Fruit fly (Drosophila melanogaster) whole organism, embryonic: Measurements from ENCODE around the gene Rim2.
A peak's percentile ranks its signal among the peaks of the same experiment; 100 is the strongest.

Source experiments
- Asciz ChIP-seq: fragments of 200-800 bp; sonication (Bioruptor generic); optimal IDR thresholded peaks from 2 replicates; lab custom pipeline; 2017; ENCODE audit warnings: missing biosample characterization, mild to moderate bottlenecking, missing genetic modification characterization, missing genetic modification reagents
- CG10366 ChIP-seq: fragments of 200-800 bp; sonication (Bioruptor generic); IDR thresholded peaks from 2 replicates; pipeline ENCODE4 v1.3.6; 2022; ENCODE audit warnings: missing biosample characterization, missing genetic modification characterization
- CG11085 ChIP-seq: fragments of 200-800 bp; sonication (Bioruptor generic); IDR thresholded peaks from 2 replicates; pipeline ENCODE4 v1.3.6; 2022; ENCODE audit warnings: missing biosample characterization, missing genetic modification characterization
- CG11696 ChIP-seq: fragments of 200-800 bp; sonication (Bioruptor generic); IDR thresholded peaks from 2 replicates; pipeline ENCODE4 v1.3.6; 2022; ENCODE audit warnings: missing biosample characterization, missing genetic modification characterization
- CG12155 ChIP-seq: fragments of 200-800 bp; sonication (Bioruptor generic); optimal IDR thresholded peaks from 3 replicates; lab custom pipeline; 2016; ENCODE audit warnings: missing biosample characterization, missing genetic modification characterization
- CG12391 ChIP-seq: fragments of 200-800 bp; sonication (Bioruptor generic); optimal IDR thresholded peaks from 3 replicates; lab custom pipeline; 2018; ENCODE audit warnings: missing biosample characterization, mild to moderate bottlenecking, missing genetic modification characterization, moderate library complexity
- CG14050 ChIP-seq: fragments of 200-800 bp; sonication (Bioruptor generic); IDR thresholded peaks from 3 replicates; pipeline ENCODE4 v1.3.6; 2022; ENCODE audit warnings: missing biosample characterization, missing genetic modification characterization
- CG14710 ChIP-seq: fragments of 200-800 bp; sonication (Bioruptor generic); optimal IDR thresholded peaks from 3 replicates; lab custom pipeline; 2019; ENCODE audit warnings: missing biosample characterization, mild to moderate bottlenecking, missing genetic modification characterization, moderate library complexity
- CG15601 ChIP-seq: fragments of 200-800 bp; sonication (Bioruptor generic); optimal IDR thresholded peaks from 3 replicates; lab custom pipeline; 2019; ENCODE audit warnings: missing biosample characterization, mild to moderate bottlenecking, missing genetic modification characterization, moderate library complexity
- CG1603 ChIP-seq: fragments of 200-800 bp; sonication (Bioruptor generic); optimal IDR thresholded peaks from 2 replicates; lab custom pipeline; 2019; ENCODE audit warnings: missing biosample characterization, mild to moderate bottlenecking, missing genetic modification characterization, moderate library complexity
- CG17186 ChIP-seq: fragments of 200-800 bp; sonication (Bioruptor generic); optimal IDR thresholded peaks from 3 replicates; lab custom pipeline; 2017; ENCODE audit warnings: missing biosample characterization, missing genetic modification reagents, missing genetic modification characterization
- CG17359 ChIP-seq: fragments of 200-800 bp; sonication (Bioruptor generic); optimal IDR thresholded peaks from 3 replicates; lab custom pipeline; 2018; ENCODE audit warnings: missing biosample characterization, mild to moderate bottlenecking, missing genetic modification characterization, moderate library complexity
- CG17361 ChIP-seq: fragments of 200-800 bp; sonication (Bioruptor generic); IDR thresholded peaks from 3 replicates; pipeline ENCODE4 v1.3.6; 2022; ENCODE audit warnings: missing biosample characterization, missing genetic modification characterization
- CG17612 ChIP-seq: fragments of 200-800 bp; sonication (Bioruptor generic); IDR thresholded peaks from 2 replicates; pipeline ENCODE4 v1.3.6; 2022; ENCODE audit warnings: missing biosample characterization, missing genetic modification characterization
- CG18764 ChIP-seq: fragments of 200-800 bp; sonication (Bioruptor generic); optimal IDR thresholded peaks from 3 replicates; lab custom pipeline; 2016; ENCODE audit warnings: missing biosample characterization, missing genetic modification characterization
- CG2116 ChIP-seq: fragments of 200-800 bp; sonication (Bioruptor generic); optimal IDR thresholded peaks from 3 replicates; lab custom pipeline; 2018; ENCODE audit warnings: missing biosample characterization, mild to moderate bottlenecking, missing genetic modification characterization
- CG2712 ChIP-seq: fragments of 200-800 bp; optimal IDR thresholded peaks from 3 replicates; lab custom pipeline; 2019; ENCODE audit warnings: missing biosample characterization, mild to moderate bottlenecking, missing genetic modification characterization, moderate library complexity
- CG34422 ChIP-seq: fragments of 200-800 bp; sonication (Bioruptor generic); IDR thresholded peaks from 3 replicates; pipeline ENCODE4 v1.3.6; 2022; ENCODE audit warnings: missing biosample characterization, missing genetic modification characterization
- CG4424 ChIP-seq: fragments of 200-800 bp; sonication (Bioruptor generic); optimal IDR thresholded peaks from 3 replicates; lab custom pipeline; 2016; ENCODE audit warnings: missing biosample characterization, missing genetic modification characterization
- CG7839 ChIP-seq: fragments of 200-800 bp; sonication (Bioruptor generic); optimal IDR thresholded peaks from 3 replicates; lab custom pipeline; 2018; ENCODE audit warnings: missing biosample characterization, mild to moderate bottlenecking, missing genetic modification characterization, moderate library complexity
- CG8089 ChIP-seq: fragments of 200-800 bp; sonication (Bioruptor generic); optimal IDR thresholded peaks from 3 replicates; lab custom pipeline; 2016; ENCODE audit warnings: missing biosample characterization, missing genetic modification characterization
- CG8359 ChIP-seq: fragments of 200-800 bp; sonication (Bioruptor generic); optimal IDR thresholded peaks from 2 replicates; lab custom pipeline; 2017; ENCODE audit warnings: missing biosample characterization, mild to moderate bottlenecking, missing genetic modification characterization, borderline replicate concordance
- CG8924 ChIP-seq: fragments of 200-800 bp; optimal IDR thresholded peaks from 3 replicates; lab custom pipeline; 2019; ENCODE audit warnings: missing biosample characterization, mild to moderate bottlenecking, missing genetic modification characterization, moderate library complexity
- CG9609 ChIP-seq: fragments of 200-800 bp; sonication (Bioruptor generic); optimal IDR thresholded peaks from 3 replicates; lab custom pipeline; 2016; ENCODE audit warnings: missing biosample characterization, missing genetic modification characterization
- Camta ChIP-seq: fragments of 200-800 bp; sonication (Bioruptor generic); optimal IDR thresholded peaks from 2 replicates; lab custom pipeline; 2016; ENCODE audit warnings: missing biosample characterization, missing genetic modification characterization
- D19A ChIP-seq: fragments of 200-800 bp; optimal IDR thresholded peaks from 3 replicates; lab custom pipeline; 2019; ENCODE audit warnings: missing biosample characterization, mild to moderate bottlenecking, missing genetic modification characterization, moderate library complexity
- GATAe ChIP-seq: fragments of 200-800 bp; sonication (Bioruptor generic); conservative IDR thresholded peaks from 2 replicates; pipeline ENCODE4 v1.3.6; 2022; ENCODE audit warnings: missing biosample characterization, missing genetic modification characterization
- Oli ChIP-seq: fragments of 200-800 bp; sonication (Bioruptor generic); optimal IDR thresholded peaks from 2 replicates; lab custom pipeline; 2018; ENCODE audit warnings: missing biosample characterization, mild to moderate bottlenecking, missing genetic modification characterization, moderate library complexity
- PHDP ChIP-seq: fragments of 200-800 bp; sonication (Bioruptor generic); optimal IDR thresholded peaks from 3 replicates; lab custom pipeline; 2018; ENCODE audit warnings: missing biosample characterization, mild to moderate bottlenecking, missing genetic modification characterization, moderate library complexity
- Stat92E ChIP-seq, 3 experiments: fragments of >200 bp in 2 of 3; fragments of 200-800 bp in 1 of 3; sonication (Bioruptor generic) in 1 of 3; optimal IDR thresholded peaks; 2 replicates each; lab custom pipeline; 2017 to 2019; ENCODE audit warnings: missing biosample characterization in 3 of 3, missing genetic modification characterization in 3 of 3, mild to moderate bottlenecking in 1 of 3, moderate library complexity in 1 of 3
- Xrp1 ChIP-seq: fragments of 200-800 bp; sonication (Bioruptor generic); IDR thresholded peaks from 2 replicates; pipeline ENCODE4 v1.3.6; 2022; ENCODE audit warnings: missing biosample characterization, missing genetic modification characterization
- bsh ChIP-seq, 2 experiments: fragments of 200-800 bp; sonication (Bioruptor generic); optimal IDR thresholded peaks; 2 replicates each; lab custom pipeline; 2017 to 2018; ENCODE audit warnings: mild to moderate bottlenecking in 2 of 2, missing biosample characterization in 2 of 2, missing genetic modification characterization in 2 of 2, moderate library complexity in 1 of 2
- fd96Cb ChIP-seq: fragments of 200-800 bp; sonication (Bioruptor generic); optimal IDR thresholded peaks from 2 replicates; lab custom pipeline; 2018; ENCODE audit warnings: missing biosample characterization, mild to moderate bottlenecking, missing genetic modification characterization, moderate library complexity
- gcm2 ChIP-seq: fragments of 200-800 bp; sonication (Bioruptor generic); optimal IDR thresholded peaks from 2 replicates; lab custom pipeline; 2016; ENCODE audit warnings: missing biosample characterization, missing genetic modification characterization
- grau ChIP-seq: fragments of 200-800 bp; optimal IDR thresholded peaks from 3 replicates; lab custom pipeline; 2019; ENCODE audit warnings: missing biosample characterization, mild to moderate bottlenecking, missing genetic modification characterization, moderate library complexity
- gsb-n ChIP-seq: fragments of 200-800 bp; sonication (Bioruptor generic); optimal IDR thresholded peaks from 3 replicates; lab custom pipeline; 2018; ENCODE audit warnings: missing biosample characterization, mild to moderate bottlenecking, missing genetic modification characterization
- gt ChIP-seq: fragments of 200-800 bp; sonication (Bioruptor generic); IDR thresholded peaks from 2 replicates; pipeline ENCODE4 v1.3.6; 2022; ENCODE audit warnings: missing biosample characterization, missing genetic modification characterization
- hkb ChIP-seq, 2 experiments: fragments of 200-800 bp in 1 of 2; fragments of >200 bp in 1 of 2; sonication (Bioruptor generic) in 1 of 2; IDR thresholded peaks in 1 of 2; optimal IDR thresholded peaks in 1 of 2; 2 replicates each; pipeline versions ENCODE4 v1.3.6 to Lab custom; 2017 to 2022; ENCODE audit warnings: missing biosample characterization in 1 of 2, missing genetic modification characterization in 1 of 2
- lola ChIP-seq, 3 experiments: fragments of >200 bp in 2 of 3; fragments of 200-800 bp in 1 of 3; sonication (Bioruptor generic) in 1 of 3; optimal IDR thresholded peaks; 2 replicates each; lab custom pipeline; 2017 to 2019; ENCODE audit warnings: missing biosample characterization in 3 of 3, missing genetic modification characterization in 3 of 3, mild to moderate bottlenecking in 1 of 3, moderate library complexity in 1 of 3
- mam ChIP-seq: fragments of 200-800 bp; sonication (Bioruptor generic); optimal IDR thresholded peaks from 3 replicates; lab custom pipeline; 2016; ENCODE audit warnings: missing biosample characterization, missing genetic modification characterization
- phol ChIP-seq: fragments of 200-800 bp; sonication (Bioruptor generic); optimal IDR thresholded peaks from 3 replicates; lab custom pipeline; 2018; ENCODE audit warnings: missing biosample characterization, mild to moderate bottlenecking, missing genetic modification characterization, moderate library complexity
- pros ChIP-seq: fragments of 200-800 bp; sonication (Bioruptor generic); optimal IDR thresholded peaks from 3 replicates; lab custom pipeline; 2019; ENCODE audit warnings: missing biosample characterization, mild to moderate bottlenecking, missing genetic modification characterization, moderate library complexity
- sc ChIP-seq, 3 experiments: fragments of >200 bp in 2 of 3; fragments of 200-800 bp in 1 of 3; sonication (Bioruptor generic) in 1 of 3; optimal IDR thresholded peaks; 2 replicates in 2 of 3; 3 replicates in 1 of 3; lab custom pipeline; 2017; ENCODE audit warnings: mild to moderate bottlenecking in 1 of 3, missing biosample characterization in 1 of 3, missing genetic modification characterization in 1 of 3, missing genetic modification reagents in 1 of 3
- sd ChIP-seq: fragments of 200-800 bp; sonication (Bioruptor generic); optimal IDR thresholded peaks from 3 replicates; lab custom pipeline; 2018; ENCODE audit warnings: missing biosample characterization, mild to moderate bottlenecking, missing genetic modification characterization, moderate library complexity
- sens ChIP-seq: fragments of 200-800 bp; sonication (Bioruptor generic); peaks from one replicate; lab custom pipeline; 2016; ENCODE audit warnings: missing biosample characterization, missing genetic modification characterization
- tin ChIP-seq: fragments of 200-800 bp; sonication (Bioruptor generic); optimal IDR thresholded peaks from 3 replicates; lab custom pipeline; 2016; ENCODE audit warnings: missing biosample characterization, missing genetic modification characterization
- twi ChIP-seq: fragments of 200-800 bp; optimal IDR thresholded peaks from 2 replicates; lab custom pipeline; 2019; ENCODE audit warnings: missing biosample characterization, mild to moderate bottlenecking, missing genetic modification characterization, moderate library complexity

The Rim2 gene

DNA sequence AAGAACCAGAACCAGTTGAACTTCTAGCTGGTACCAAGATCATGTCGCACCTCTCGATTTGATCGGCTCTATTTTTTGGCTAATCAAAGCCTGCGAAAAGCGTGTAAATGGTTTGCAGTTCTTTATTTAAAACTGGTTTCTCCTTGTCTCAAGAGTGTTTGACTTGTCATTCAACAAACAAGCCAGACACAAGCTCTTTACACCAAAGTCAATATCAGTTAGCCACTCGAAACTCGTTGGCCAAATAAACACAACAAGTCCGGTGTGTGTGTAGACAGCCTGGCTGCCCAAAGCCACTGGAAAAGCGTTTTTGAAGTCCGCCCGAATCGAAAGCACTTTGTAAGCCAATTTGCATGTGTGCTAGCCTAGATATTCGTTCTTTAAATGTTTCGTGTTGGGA is 15.9 kb upstream of the Rim2 start (continued):
- TF ChIP-seq CG11696 (0 out of 2 replicates have a peak, but pooled peaks have one; percentile 46), CG8089 (GFP tag; lab: Kevin White, UChicago) (no peak), gcm2 (GFP tag; lab: Kevin White, UChicago) (no peak), hkb (optimal IDR thresholded peaks at IDR 0.05; lab: Kevin White, UChicago) (no peak), hkb (GFP tag; IDR thresholded peaks at IDR 0.05; lab: Robert Waterston, UW) (peak; percentile 14; the same call in 1 of the 2 replicates), bsh (GFP tag; optimal IDR thresholded peaks at IDR 0.05; lab: Kevin White, UChicago) (peak in 1 of 2 experiments; percentile 4), GATAe (GFP tag; lab: Robert Waterston, UW) (no peak), CG4424 (GFP tag; lab: Kevin White, UChicago) (no peak), CG11085 (GFP tag; lab: Robert Waterston, UW) (no peak), mam (no peak), CG12155 (no peak)

DNA sequence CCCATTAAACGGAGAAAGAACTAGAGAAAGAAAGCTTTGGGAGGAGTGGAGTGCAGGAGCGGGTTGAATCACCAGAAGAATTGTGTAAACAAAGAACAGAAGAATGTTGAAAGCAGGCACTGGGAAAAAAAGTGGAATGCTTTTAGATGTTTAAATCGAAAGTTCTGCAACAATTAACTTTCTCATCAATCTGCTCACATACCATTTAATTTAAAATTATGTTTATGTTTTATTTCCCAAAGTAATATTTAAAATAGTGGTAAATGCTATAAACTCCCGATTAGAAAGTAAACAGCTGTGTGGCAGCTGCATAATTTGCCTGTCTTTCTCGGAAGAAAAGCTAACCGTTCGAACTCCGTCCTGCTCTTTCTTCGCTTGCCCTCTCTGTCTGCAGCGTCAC is 13.9 kb upstream of the Rim2 start:
- 0 out of 3 replicates have a peak, but pooled peaks have one; percentile 33 for TF ChIP-seq CG34422
- TF ChIP-seq CG4424 (GFP tag; lab: Kevin White, UChicago), result peak; percentile 18
- TF ChIP-seq CG17186, result no peak
- no peak for TF ChIP-seq CG2116
- TF ChIP-seq sens, result peak; percentile 51
- peak in 1 of 2 experiments; percentile 79 for TF ChIP-seq bsh (GFP tag; optimal IDR thresholded peaks at IDR 0.05; lab: Kevin White, UChicago)
- peak; percentile 30; the same call in 1 of the 2 replicates for TF ChIP-seq Xrp1 (GFP tag; lab: Robert Waterston, UW)
- TF ChIP-seq tin (GFP tag; lab: Kevin White, UChicago), result peak; percentile 20
- TF ChIP-seq CG10366 (GFP tag; lab: Robert Waterston, UW), result no peak
- TF ChIP-seq CG17359 (tag; lab: Kevin White, UChicago), result peak; percentile 45
- no peak for TF ChIP-seq gt
- TF ChIP-seq twi (tag; lab: Kevin White, UChicago), result peak; percentile 17
- peak; percentile 15 for TF ChIP-seq CG8924
- TF ChIP-seq Asciz (GFP tag; lab: Kevin White, UChicago), result peak; percentile 38
- TF ChIP-seq CG14050, result no peak
- no peak for TF ChIP-seq Camta (GFP tag; lab: Kevin White, UChicago)
- peak; percentile 62 for TF ChIP-seq phol (tag; lab: Kevin White, UChicago)
- peak; percentile 20 for TF ChIP-seq grau (tag; lab: Kevin White, UChicago)
- TF ChIP-seq fd96Cb, result peak; percentile 41
- TF ChIP-seq CG17612, result no peak
- TF ChIP-seq CG12391 (tag; lab: Kevin White, UChicago), result peak; percentile 33
- peak; percentile 51 for TF ChIP-seq CG14710
- peak; percentile 28 for TF ChIP-seq CG7839 (tag; lab: Kevin White, UChicago)
- peak in 1 of 3 experiments; percentile 29 for TF ChIP-seq lola (GFP tag; optimal IDR thresholded peaks at IDR 0.05; lab: Kevin White, UChicago)
- peak; percentile 39; the same call in 1 of the 3 replicates for TF ChIP-seq CG17361 (GFP tag; lab: Robert Waterston, UW)
- peak; percentile 27 for TF ChIP-seq D19A (tag; lab: Kevin White, UChicago)
- TF ChIP-seq CG2712 (tag; lab: Kevin White, UChicago), result peak; percentile 58
- TF ChIP-seq Stat92E (GFP tag; optimal IDR thresholded peaks at IDR 0.05; lab: Kevin White, UChicago), result peak in 1 of 3 experiments; percentile 55
- no peak for TF ChIP-seq CG18764 (GFP tag; lab: Kevin White, UChicago)
- peak; percentile 59 for TF ChIP-seq sd
- peak; percentile 23 for TF ChIP-seq Oli (tag; lab: Kevin White, UChicago)
- peak; percentile 43 for TF ChIP-seq gsb-n (tag; lab: Kevin White, UChicago)
- no peak for TF ChIP-seq pros (GFP tag; lab: Kevin White, UChicago)
- TF ChIP-seq CG8359 (GFP tag; lab: Kevin White, UChicago), result no peak
- peak; percentile 75 for TF ChIP-seq CG15601
- TF ChIP-seq PHDP (tag; lab: Kevin White, UChicago), result peak; percentile 14
- TF ChIP-seq CG1603 (tag; lab: Kevin White, UChicago), result peak; percentile 56
- TF ChIP-seq sc (optimal IDR thresholded peaks at IDR 0.05; lab: Kevin White, UChicago), result no peak
- TF ChIP-seq sc (GFP tag; optimal IDR thresholded peaks at IDR 0.05; lab: Kevin White, UChicago), result peak; percentile 28
- TF ChIP-seq CG9609 (GFP tag; lab: Kevin White, UChicago), result no peak
